Worm (Caenorhabditis elegans) whole organism, L1 larva: Measurements from ENCODE around the gene tbb-1.
A peak's percentile ranks its signal among the peaks of the same experiment; 100 is the strongest.

ENCODE experiments used
- C34B4.2 ChIP-seq: sonication (generic microtip); optimal IDR thresholded peaks from 2 replicates; lab custom pipeline; 2017; ENCODE audit warnings: mild to moderate bottlenecking, missing genetic modification characterization, missing compliant biosample characterization
- Y116A8C.19 ChIP-seq: sonication (generic microtip); optimal IDR thresholded peaks from 2 replicates; lab custom pipeline; 2016; ENCODE audit warnings: missing compliant biosample characterization, missing genetic modification characterization, borderline replicate concordance
- aly-2 ChIP-seq: fragments of 150-350 bp; optimal IDR thresholded peaks from 2 replicates; lab custom pipeline; 2014; ENCODE audit warnings: missing biosample characterization, missing genetic modification characterization
- ama-1 ChIP-seq: fragments of 150-350 bp; optimal IDR thresholded peaks from 2 replicates; lab custom pipeline; 2014
- ceh-63 ChIP-seq: fragments of 200-800 bp; sonication (Bioruptor generic); optimal IDR thresholded peaks from 2 replicates; lab custom pipeline; 2018; ENCODE audit warnings: mild to moderate bottlenecking, missing genetic modification characterization, missing compliant biosample characterization
- ceh-82 ChIP-seq, 3 experiments: fragments of 150-350 bp in 1 of 3; sonication (generic microtip) in 2 of 3; optimal IDR thresholded peaks; 2 replicates each; lab custom pipeline; 2014 to 2017; ENCODE audit warnings: missing biosample characterization in 3 of 3, missing genetic modification characterization in 3 of 3
- ceh-88 ChIP-seq: fragments of 200-800 bp; sonication (Bioruptor generic); IDR thresholded peaks from 2 replicates; pipeline ENCODE4 v1.3.6; 2022; ENCODE audit warnings: missing genetic modification characterization, missing compliant biosample characterization
- efl-3 ChIP-seq: fragments of 200-800 bp; sonication (Bioruptor generic); optimal IDR thresholded peaks from 2 replicates; lab custom pipeline; 2018; ENCODE audit warnings: mild to moderate bottlenecking, missing genetic modification characterization, missing compliant biosample characterization
- elt-3 ChIP-seq, 6 experiments: fragments of 150-350 bp in 1 of 6; sonication (generic microtip); optimal IDR thresholded peaks; 2 replicates each; lab custom pipeline; 2017 to 2018; ENCODE audit warnings: missing biosample characterization in 6 of 6, missing genetic modification characterization in 6 of 6, inconsistent platforms in 1 of 6
- ets-5 ChIP-seq: fragments of 200-800 bp; sonication (Bioruptor generic); IDR thresholded peaks from 2 replicates; pipeline ENCODE4 v1.3.6; 2022; ENCODE audit warnings: missing genetic modification characterization, missing compliant biosample characterization
- fkh-10 ChIP-seq: sonication (generic microtip); optimal IDR thresholded peaks from 2 replicates; lab custom pipeline; 2017; ENCODE audit warnings: missing biosample characterization, missing genetic modification reagents, missing genetic modification characterization
- fkh-4 ChIP-seq: sonication (generic microtip); optimal IDR thresholded peaks from 2 replicates; lab custom pipeline; 2016; ENCODE audit warnings: missing compliant biosample characterization, missing genetic modification characterization, borderline replicate concordance
- fkh-8 ChIP-seq: sonication (generic microtip); optimal IDR thresholded peaks from 2 replicates; lab custom pipeline; 2016; ENCODE audit warnings: mild to moderate bottlenecking, missing genetic modification characterization, missing compliant biosample characterization
- fos-1 ChIP-seq: fragments of 150-350 bp; optimal IDR thresholded peaks from 2 replicates; lab custom pipeline; 2014; ENCODE audit warnings: missing biosample characterization, missing genetic modification characterization
- grh-1 ChIP-seq: fragments of 200-800 bp; sonication (Bioruptor generic); IDR thresholded peaks from 2 replicates; pipeline ENCODE4 v1.3.6; 2022; ENCODE audit warnings: missing genetic modification reagents, missing genetic modification characterization, missing compliant biosample characterization
- irx-1 ChIP-seq: sonication (generic microtip); optimal IDR thresholded peaks from 2 replicates; lab custom pipeline; 2016; ENCODE audit warnings: missing genetic modification characterization, missing compliant biosample characterization
- jun-1 ChIP-seq: fragments of 150-350 bp; optimal IDR thresholded peaks from 2 replicates; lab custom pipeline; 2014; ENCODE audit warnings: missing biosample characterization, missing genetic modification reagents, missing genetic modification characterization
- lin-13 ChIP-seq: fragments of 150-350 bp; optimal IDR thresholded peaks from 2 replicates; lab custom pipeline; 2014; ENCODE audit warnings: missing biosample characterization, missing genetic modification reagents, missing genetic modification characterization
- lin-14 ChIP-seq: fragments of 200-800 bp; sonication (Bioruptor generic); optimal IDR thresholded peaks from 2 replicates; lab custom pipeline; 2018; ENCODE audit warnings: mild to moderate bottlenecking, missing genetic modification characterization, moderate library complexity, missing compliant biosample characterization
- lin-15B ChIP-seq: fragments of 150-350 bp; sonication (generic microtip); optimal IDR thresholded peaks from 3 replicates; lab custom pipeline; 2014; ENCODE audit warnings: missing biosample characterization, missing genetic modification characterization
- lin-35 ChIP-seq, 2 experiments: fragments of 150-350 bp; optimal IDR thresholded peaks; 2 replicates each; lab custom pipeline; 2014; ENCODE audit warnings: missing biosample characterization in 2 of 2, missing genetic modification characterization in 2 of 2, missing genetic modification reagents in 2 of 2
- lin-39 ChIP-seq: fragments of 150-350 bp; optimal IDR thresholded peaks from 2 replicates; lab custom pipeline; 2014; ENCODE audit warnings: missing biosample characterization, missing genetic modification reagents, missing genetic modification characterization
- lsy-2 ChIP-seq, 2 experiments: fragments of 150-350 bp; optimal IDR thresholded peaks; 2 replicates each; lab custom pipeline; 2014; ENCODE audit warnings: missing biosample characterization in 2 of 2, missing genetic modification characterization in 2 of 2
- mab-9 ChIP-seq: fragments of 200-800 bp; sonication (Bioruptor generic); IDR thresholded peaks from 2 replicates; pipeline ENCODE4 v1.3.6; 2022; ENCODE audit warnings: missing genetic modification reagents, missing genetic modification characterization, missing compliant biosample characterization
- nhr-19 ChIP-seq: fragments of 200-800 bp; sonication (Bioruptor generic); conservative IDR thresholded peaks from 2 replicates; pipeline ENCODE4 v1.3.6; 2022; ENCODE audit warnings: missing genetic modification characterization, missing compliant biosample characterization
- nhr-28 ChIP-seq: fragments of 150-350 bp; optimal IDR thresholded peaks from 2 replicates; lab custom pipeline; 2014; ENCODE audit warnings: missing biosample characterization, missing genetic modification characterization
- nhr-47 ChIP-seq: sonication (generic microtip); optimal IDR thresholded peaks from 2 replicates; lab custom pipeline; 2016; ENCODE audit warnings: mild to moderate bottlenecking, missing genetic modification characterization, moderate library complexity, missing compliant biosample characterization
- nhr-76 ChIP-seq: sonication (generic microtip); optimal IDR thresholded peaks from 2 replicates; lab custom pipeline; 2017; ENCODE audit warnings: missing biosample characterization, missing genetic modification characterization
- nhr-77 ChIP-seq: fragments of 150-350 bp; optimal IDR thresholded peaks from 2 replicates; lab custom pipeline; 2014; ENCODE audit warnings: missing biosample characterization, missing genetic modification characterization
- nhr-85 ChIP-seq: sonication (generic microtip); peaks from one replicate; lab custom pipeline; 2016; ENCODE audit warnings: missing genetic modification characterization, inconsistent platforms, missing compliant biosample characterization
- pag-3 ChIP-seq: sonication (generic microtip); optimal IDR thresholded peaks from 2 replicates; lab custom pipeline; 2017; ENCODE audit warnings: missing genetic modification characterization, mild to moderate bottlenecking, missing compliant biosample characterization, antibody characterized with exemption, borderline replicate concordance; ENCODE audit not compliant: insufficient read depth
- pax-3 ChIP-seq: fragments of 200-800 bp; sonication (Bioruptor generic); optimal IDR thresholded peaks from 2 replicates; lab custom pipeline; 2018; ENCODE audit warnings: mild to moderate bottlenecking, missing genetic modification characterization, moderate library complexity, missing compliant biosample characterization
- rnt-1 ChIP-seq: sonication (generic microtip); optimal IDR thresholded peaks from 2 replicates; lab custom pipeline; 2016; ENCODE audit warnings: mild to moderate bottlenecking, missing genetic modification characterization, moderate library complexity, missing compliant biosample characterization
- skn-1 ChIP-seq: fragments of 150-350 bp; optimal IDR thresholded peaks from 2 replicates; lab custom pipeline; 2014; ENCODE audit warnings: missing biosample characterization, missing genetic modification characterization
- snpc-4 ChIP-seq: fragments of 150-350 bp; optimal IDR thresholded peaks from 2 replicates; lab custom pipeline; 2014; ENCODE audit warnings: missing biosample characterization, missing genetic modification characterization
- snu-23 ChIP-seq: sonication (generic microtip); optimal IDR thresholded peaks from 2 replicates; lab custom pipeline; 2016; ENCODE audit warnings: missing genetic modification characterization, missing compliant biosample characterization
- sox-4 ChIP-seq: sonication (generic microtip); optimal IDR thresholded peaks from 2 replicates; lab custom pipeline; 2016; ENCODE audit warnings: missing genetic modification characterization, missing compliant biosample characterization
- sptf-1 ChIP-seq: fragments of 150-350 bp; optimal IDR thresholded peaks from 2 replicates; lab custom pipeline; 2014; ENCODE audit warnings: missing biosample characterization, missing genetic modification characterization
- tlp-1 ChIP-seq: fragments of 150-350 bp; optimal IDR thresholded peaks from 2 replicates; lab custom pipeline; 2014; ENCODE audit warnings: missing biosample characterization, missing genetic modification characterization
- unc-130 ChIP-seq: fragments of 150-350 bp; optimal IDR thresholded peaks from 2 replicates; lab custom pipeline; 2017; ENCODE audit warnings: missing biosample characterization, missing genetic modification characterization, inconsistent platforms
- unc-62 ChIP-seq: fragments of 150-350 bp; optimal IDR thresholded peaks from 2 replicates; lab custom pipeline; 2014; ENCODE audit warnings: missing biosample characterization, missing genetic modification reagents, missing genetic modification characterization
- unc-86 ChIP-seq: sonication (generic microtip); optimal IDR thresholded peaks from 2 replicates; lab custom pipeline; 2016; ENCODE audit warnings: missing genetic modification characterization, missing compliant biosample characterization
- xbp-1 ChIP-seq: sonication (generic microtip); optimal IDR thresholded peaks from 2 replicates; lab custom pipeline; 2016; ENCODE audit warnings: missing genetic modification characterization, missing compliant biosample characterization
- zag-1 ChIP-seq: fragments of 150-350 bp; optimal IDR thresholded peaks from 2 replicates; lab custom pipeline; 2014; ENCODE audit warnings: missing biosample characterization, missing genetic modification characterization
- zip-4 ChIP-seq: fragments of 200-800 bp; sonication (Bioruptor generic); optimal IDR thresholded peaks from 2 replicates; lab custom pipeline; 2018; ENCODE audit warnings: mild to moderate bottlenecking, missing genetic modification characterization, moderate library complexity, missing compliant biosample characterization
- ztf-11 ChIP-seq, 2 experiments: sonication (generic microtip); optimal IDR thresholded peaks; 2 replicates each; lab custom pipeline; 2016 to 2017; ENCODE audit warnings: missing genetic modification characterization in 2 of 2, missing biosample characterization in 1 of 2, missing compliant biosample characterization in 1 of 2
- ztf-4 ChIP-seq: fragments of 150-350 bp; optimal IDR thresholded peaks from 2 replicates; lab custom pipeline; 2014; ENCODE audit warnings: missing biosample characterization, missing genetic modification characterization

tbb-1 gene

ce11 chrIII:10709676-10710075 is 32.6 kb downstream of the tbb-1 start:
- TF ChIP-seq tlp-1 (tag; lab: Kevin White, UChicago) (no peak), snpc-4 (tag; lab: Kevin White, UChicago) (no peak), unc-130 (tag; lab: Kevin White, UChicago) (no peak), lin-39 (tag; lab: Kevin White, UChicago) (no peak), fos-1 (tag; lab: Kevin White, UChicago) (no peak), ets-5 (GFP tag; lab: Robert Waterston, UW) (no peak), jun-1 (tag; lab: Kevin White, UChicago) (no peak), skn-1 (no peak), lin-35 (GFP tag; optimal IDR thresholded peaks at IDR 0.05; lab: Kevin White, UChicago) (no peak), unc-86 (tag; lab: Kevin White, UChicago) (no peak), nhr-85 (no peak), elt-3 (tag; optimal IDR thresholded peaks at IDR 0.05; lab: Kevin White, UChicago) (no peak), lin-13 (no peak), mab-9 (no peak), lsy-2 (tag; optimal IDR thresholded peaks at IDR 0.05; lab: Kevin White, UChicago) (no peak), sptf-1 (tag; lab: Kevin White, UChicago) (no peak), grh-1 (GFP tag; lab: Robert Waterston, UW) (no peak)

ce11 chrIII:10708484-10708883 is 33.7 kb downstream of the tbb-1 start:
- TF ChIP-seq unc-130 (tag; lab: Kevin White, UChicago), result no peak

- TF ChIP-seq aly-2 (tag; lab: Kevin White, UChicago) (no peak), ztf-11 (tag; optimal IDR thresholded peaks at IDR 0.05; lab: Kevin White, UChicago) (no peak), nhr-19 (GFP tag; lab: Robert Waterston, UW) (no peak), zag-1 (tag; lab: Kevin White, UChicago) (no peak), ceh-88 (GFP tag; lab: Robert Waterston, UW) (no peak), nhr-28 (tag; lab: Kevin White, UChicago) (no peak), ceh-63 (no peak), fkh-4 (tag; lab: Kevin White, UChicago) (no peak)
These were observed 34.8 kb downstream of the tbb-1 start, which contains the start of gene mrpl-12 for ce11 chrIII:10707461-10707860. Gene mrpl-12 (plus strand): TSS chrIII:10707761.

ce11 chrIII:10706972-10707438 is 35.2 kb downstream of the tbb-1 start, which contains the start of the genes Y39A1A.21 and Y39A1A.22:
Gene Y39A1A.21 (minus strand): TSS chrIII:10707022.
Gene Y39A1A.22 (minus strand): TSS chrIII:10707028.
- TF ChIP-seq ztf-4, result peak; percentile 66
- TF ChIP-seq pag-3, result no peak
- no peak for TF ChIP-seq ama-1 (lab: Kevin White, UChicago)
- TF ChIP-seq efl-3 (GFP tag; lab: Kevin White, UChicago), result peak; percentile 46
- peak; percentile 81 for TF ChIP-seq jun-1 (tag; lab: Kevin White, UChicago)
- TF ChIP-seq unc-86 (tag; lab: Kevin White, UChicago), result peak; percentile 82
- TF ChIP-seq irx-1, result peak; percentile 87
- peak; percentile 85 for TF ChIP-seq lin-39 (tag; lab: Kevin White, UChicago)
- no peak for TF ChIP-seq ets-5 (GFP tag; lab: Robert Waterston, UW)
- TF ChIP-seq sox-4 (tag; lab: Kevin White, UChicago), result peak; percentile 76
- TF ChIP-seq unc-62 (GFP tag; lab: Kevin White, UChicago), result no peak
- peak; percentile 90 for TF ChIP-seq snu-23
- TF ChIP-seq lin-15B (tag; lab: Kevin White, UChicago), result peak; percentile 69
- peak; percentile 94 for TF ChIP-seq nhr-85
- TF ChIP-seq nhr-47, result peak; percentile 93
- no peak for TF ChIP-seq nhr-76 (tag; lab: Kevin White, UChicago)
- TF ChIP-seq zip-4, result peak; percentile 76
- TF ChIP-seq fkh-10 (GFP tag; lab: Kevin White, UChicago), result peak; percentile 87
- TF ChIP-seq rnt-1, result peak; percentile 92
- TF ChIP-seq snpc-4 (tag; lab: Kevin White, UChicago), result peak; percentile 79
- peak; percentile 83 for TF ChIP-seq xbp-1 (tag; lab: Kevin White, UChicago)
- no peak for TF ChIP-seq Y116A8C.19 (tag; lab: Kevin White, UChicago)
- no peak for TF ChIP-seq lin-14 (GFP tag; lab: Kevin White, UChicago)
- peak; percentile 20 for TF ChIP-seq C34B4.2 (tag; lab: Kevin White, UChicago)
- no peak for TF ChIP-seq ceh-63
- TF ChIP-seq fkh-8 (tag; lab: Kevin White, UChicago), result peak; percentile 80
- TF ChIP-seq nhr-77, result peak; percentile 84
- TF ChIP-seq ceh-82 (tag; optimal IDR thresholded peaks at IDR 0.05; lab: Kevin White, UChicago), result peak; percentile 84 to 93 (median 86)
- peak; percentile 73 for TF ChIP-seq unc-130 (tag; lab: Kevin White, UChicago)
- TF ChIP-seq pax-3, result peak; percentile 49
